Fruit fly (Drosophila melanogaster) whole organism, embryonic: ENCODE measurements around the gene CG32845.

ENCODE experiments used
- Antp ChIP-seq: fragments of 200-800 bp; sonication (Bioruptor generic); optimal IDR thresholded peaks from 3 replicates; lab custom pipeline; 2016; ENCODE audit warnings: missing biosample characterization, missing genetic modification characterization
- B-H2 ChIP-seq: fragments of 200-800 bp; sonication (Bioruptor generic); optimal IDR thresholded peaks from 2 replicates; lab custom pipeline; 2018; ENCODE audit warnings: missing biosample characterization, mild to moderate bottlenecking, missing genetic modification characterization
- CG10565 ChIP-seq: fragments of 200-800 bp; sonication (Bioruptor generic); optimal IDR thresholded peaks from 3 replicates; lab custom pipeline; 2016; ENCODE audit warnings: missing biosample characterization, mild to moderate bottlenecking, missing genetic modification characterization
- CG12299 ChIP-seq: fragments of 200-800 bp; sonication (Bioruptor generic); optimal IDR thresholded peaks from 2 replicates; lab custom pipeline; 2018; ENCODE audit warnings: missing biosample characterization, mild to moderate bottlenecking, missing genetic modification characterization
- CG12391 ChIP-seq: fragments of 200-800 bp; sonication (Bioruptor generic); optimal IDR thresholded peaks from 3 replicates; lab custom pipeline; 2018; ENCODE audit warnings: missing biosample characterization, mild to moderate bottlenecking, missing genetic modification characterization, moderate library complexity
- CG12659 ChIP-seq: fragments of 200-800 bp; sonication (Bioruptor generic); optimal IDR thresholded peaks from 3 replicates; lab custom pipeline; 2017; ENCODE audit warnings: mild to moderate bottlenecking, missing biosample characterization, missing genetic modification reagents, missing genetic modification characterization
- CG12744 ChIP-seq: fragments of 200-800 bp; sonication (Bioruptor generic); optimal IDR thresholded peaks from 2 replicates; lab custom pipeline; 2016; ENCODE audit warnings: missing biosample characterization, missing genetic modification characterization
- CG13775 ChIP-seq: fragments of 200-800 bp; sonication (Bioruptor generic); optimal IDR thresholded peaks from 3 replicates; lab custom pipeline; 2017; ENCODE audit warnings: missing biosample characterization, mild to moderate bottlenecking, missing genetic modification characterization
- CG14860 ChIP-seq: fragments of 200-800 bp; sonication (Bioruptor generic); IDR thresholded peaks from 3 replicates; pipeline ENCODE4 v1.3.6; 2022; ENCODE audit warnings: missing biosample characterization, missing genetic modification characterization; ENCODE audit not compliant: partially characterized antibody
- CG14965 ChIP-seq: fragments of 200-800 bp; sonication (Bioruptor generic); optimal IDR thresholded peaks from 2 replicates; lab custom pipeline; 2016; ENCODE audit warnings: missing biosample characterization, missing genetic modification characterization, borderline replicate concordance
- CG1602 ChIP-seq: fragments of 200-800 bp; sonication (Bioruptor generic); optimal IDR thresholded peaks from 3 replicates; lab custom pipeline; 2016; ENCODE audit warnings: missing biosample characterization, missing genetic modification characterization
- CG18011 ChIP-seq: fragments of 200-800 bp; sonication (Bioruptor generic); optimal IDR thresholded peaks from 2 replicates; lab custom pipeline; 2017; ENCODE audit warnings: missing biosample characterization, missing genetic modification characterization, mild to moderate bottlenecking, moderate library complexity, missing genotype
- CG18619 ChIP-seq: fragments of 200-800 bp; sonication (Bioruptor generic); optimal IDR thresholded peaks from 3 replicates; lab custom pipeline; 2017; ENCODE audit warnings: missing biosample characterization, mild to moderate bottlenecking, missing genetic modification characterization
- CG2712 ChIP-seq: fragments of 200-800 bp; optimal IDR thresholded peaks from 3 replicates; lab custom pipeline; 2019; ENCODE audit warnings: missing biosample characterization, mild to moderate bottlenecking, missing genetic modification characterization, moderate library complexity
- CG32767 ChIP-seq: fragments of 200-800 bp; sonication (Bioruptor generic); IDR thresholded peaks from 2 replicates; pipeline ENCODE4 v1.3.6; 2022; ENCODE audit warnings: missing biosample characterization, missing genetic modification characterization
- CG5245 ChIP-seq: fragments of 200-800 bp; sonication (Bioruptor generic); optimal IDR thresholded peaks from 3 replicates; lab custom pipeline; 2016; ENCODE audit warnings: missing biosample characterization, missing genetic modification characterization
- CG6175 ChIP-seq: fragments of 200-800 bp; sonication (Bioruptor generic); IDR thresholded peaks from 3 replicates; pipeline ENCODE4 v1.3.6; 2022; ENCODE audit warnings: missing biosample characterization, missing genetic modification characterization
- CG6765 ChIP-seq: fragments of 200-800 bp; sonication (Bioruptor generic); optimal IDR thresholded peaks from 3 replicates; lab custom pipeline; 2017; ENCODE audit warnings: missing biosample characterization, mild to moderate bottlenecking, missing genetic modification characterization
- CG7372 ChIP-seq: fragments of 200-800 bp; sonication (Bioruptor generic); IDR thresholded peaks from 2 replicates; pipeline ENCODE4 v1.3.6; 2022; ENCODE audit warnings: missing biosample characterization, missing genetic modification characterization
- CG7786 ChIP-seq: fragments of 200-800 bp; sonication (Bioruptor generic); optimal IDR thresholded peaks from 2 replicates; lab custom pipeline; 2016; ENCODE audit warnings: missing biosample characterization, missing genetic modification characterization
- CG8478 ChIP-seq: fragments of >200 bp; optimal IDR thresholded peaks from 2 replicates; lab custom pipeline; 2018
- CG8924 ChIP-seq: fragments of 200-800 bp; optimal IDR thresholded peaks from 3 replicates; lab custom pipeline; 2019; ENCODE audit warnings: missing biosample characterization, mild to moderate bottlenecking, missing genetic modification characterization, moderate library complexity
- CG8944 ChIP-seq: fragments of 200-800 bp; sonication (Bioruptor generic); optimal IDR thresholded peaks from 3 replicates; lab custom pipeline; 2016; ENCODE audit warnings: missing biosample characterization, missing genetic modification characterization
- Dfd ChIP-seq, 2 experiments: fragments of >200 bp; optimal IDR thresholded peaks; 2 replicates each; lab custom pipeline; 2017; ENCODE audit warnings: missing biosample characterization in 2 of 2, missing genetic modification characterization in 2 of 2
- Drgx ChIP-seq: fragments of 200-800 bp; sonication (Bioruptor generic); IDR thresholded peaks from 2 replicates; pipeline ENCODE4 v1.3.6; 2022; ENCODE audit warnings: missing biosample characterization, missing genetic modification characterization
- Eip74EF ChIP-seq, 2 experiments: fragments of 200-800 bp in 1 of 2; fragments of >200 bp in 1 of 2; sonication (Bioruptor generic) in 1 of 2; optimal IDR thresholded peaks; 2 replicates each; lab custom pipeline; 2017 to 2019; ENCODE audit warnings: missing biosample characterization in 2 of 2, missing genetic modification characterization in 2 of 2, mild to moderate bottlenecking in 1 of 2, moderate library complexity in 1 of 2
- Fer2 ChIP-seq: fragments of 200-800 bp; sonication (Bioruptor generic); optimal IDR thresholded peaks from 2 replicates; lab custom pipeline; 2018; ENCODE audit warnings: missing biosample characterization, mild to moderate bottlenecking, missing genetic modification characterization, moderate library complexity
- Gsc ChIP-seq: fragments of 200-800 bp; sonication (Bioruptor generic); IDR thresholded peaks from 2 replicates; pipeline ENCODE4 v1.3.6; 2022; ENCODE audit warnings: missing biosample characterization, missing genetic modification characterization
- HmgD ChIP-seq: fragments of 200-800 bp; sonication (Bioruptor generic); optimal IDR thresholded peaks from 3 replicates; lab custom pipeline; 2016; ENCODE audit warnings: missing biosample characterization, missing genetic modification characterization
- Lhr ChIP-seq: fragments of 200-800 bp; sonication (Bioruptor generic); optimal IDR thresholded peaks from 3 replicates; lab custom pipeline; 2017; ENCODE audit warnings: mild to moderate bottlenecking, missing biosample characterization, missing genetic modification reagents, missing genetic modification characterization
- MTF-1 ChIP-seq: fragments of 200-800 bp; sonication (Bioruptor generic); optimal IDR thresholded peaks from 2 replicates; lab custom pipeline; 2018; ENCODE audit warnings: missing biosample characterization, mild to moderate bottlenecking, missing genetic modification characterization, borderline replicate concordance
- Mes4 ChIP-seq: fragments of 200-800 bp; sonication (Bioruptor generic); optimal IDR thresholded peaks from 2 replicates; lab custom pipeline; 2016; ENCODE audit warnings: missing biosample characterization, missing genetic modification characterization
- Ravus ChIP-seq: fragments of 200-800 bp; sonication (Bioruptor generic); IDR thresholded peaks from 2 replicates; pipeline ENCODE4 v1.3.6; 2022; ENCODE audit warnings: missing biosample characterization, missing genetic modification characterization
- Six4 ChIP-seq: fragments of 200-800 bp; sonication (Bioruptor generic); optimal IDR thresholded peaks from 2 replicates; lab custom pipeline; 2016; ENCODE audit warnings: missing biosample characterization, missing genetic modification characterization
- ap ChIP-seq: fragments of 200-800 bp; sonication (Bioruptor generic); IDR thresholded peaks from 2 replicates; pipeline ENCODE4 v1.3.6; 2022; ENCODE audit warnings: missing biosample characterization, missing genetic modification characterization
- ash1 ChIP-seq: fragments of 200-800 bp; sonication (Bioruptor generic); optimal IDR thresholded peaks from 2 replicates; lab custom pipeline; 2018; ENCODE audit warnings: missing biosample characterization, mild to moderate bottlenecking, missing genetic modification characterization
- bigmax ChIP-seq: fragments of 200-800 bp; sonication (Bioruptor generic); optimal IDR thresholded peaks from 2 replicates; lab custom pipeline; 2018; ENCODE audit warnings: missing biosample characterization, mild to moderate bottlenecking, missing genetic modification characterization
- ind ChIP-seq: fragments of 200-800 bp; sonication (Bioruptor generic); optimal IDR thresholded peaks from 3 replicates; lab custom pipeline; 2016; ENCODE audit warnings: missing biosample characterization, missing genetic modification characterization
- jigr1 ChIP-seq: fragments of 200-800 bp; sonication (Bioruptor generic); IDR thresholded peaks from 3 replicates; pipeline ENCODE4 v1.3.6; 2022; ENCODE audit warnings: missing biosample characterization, missing genetic modification characterization
- knrl ChIP-seq: fragments of 200-800 bp; sonication (Bioruptor generic); IDR thresholded peaks from 3 replicates; pipeline ENCODE4 v1.3.6; 2022; ENCODE audit warnings: missing biosample characterization, missing genetic modification characterization; ENCODE audit not compliant: partially characterized antibody
- mld ChIP-seq: fragments of 200-800 bp; sonication (Bioruptor generic); IDR thresholded peaks from 3 replicates; pipeline ENCODE4 v1.3.6; 2022; ENCODE audit warnings: missing biosample characterization, missing genetic modification characterization; ENCODE audit not compliant: partially characterized antibody
- org-1 ChIP-seq: fragments of 200-800 bp; sonication (Bioruptor generic); optimal IDR thresholded peaks from 2 replicates; lab custom pipeline; 2017; ENCODE audit warnings: missing biosample characterization, missing genetic modification characterization
- pnt ChIP-seq: fragments of 200-800 bp; sonication (Bioruptor generic); optimal IDR thresholded peaks from 3 replicates; lab custom pipeline; 2016; ENCODE audit warnings: missing biosample characterization, missing genetic modification characterization
- sens ChIP-seq: fragments of 200-800 bp; sonication (Bioruptor generic); peaks from one replicate; lab custom pipeline; 2016; ENCODE audit warnings: missing biosample characterization, missing genetic modification characterization
- trem ChIP-seq: fragments of 200-800 bp; optimal IDR thresholded peaks from 3 replicates; lab custom pipeline; 2019; ENCODE audit warnings: missing biosample characterization, mild to moderate bottlenecking, missing genetic modification characterization, moderate library complexity
- twi ChIP-seq: fragments of 200-800 bp; optimal IDR thresholded peaks from 2 replicates; lab custom pipeline; 2019; ENCODE audit warnings: missing biosample characterization, mild to moderate bottlenecking, missing genetic modification characterization, moderate library complexity
- wor ChIP-seq: fragments of 200-800 bp; sonication (Bioruptor generic); IDR thresholded peaks from 2 replicates; pipeline ENCODE4 v1.3.6; 2022; ENCODE audit warnings: missing biosample characterization, missing genetic modification characterization
- yki ChIP-seq: fragments of >200 bp; optimal IDR thresholded peaks from 3 replicates; lab custom pipeline; 2018
- zen2 ChIP-seq: fragments of 200-800 bp; sonication (Bioruptor generic); IDR thresholded peaks from 3 replicates; pipeline ENCODE4 v1.3.6; 2022; ENCODE audit warnings: missing biosample characterization, missing genetic modification characterization; ENCODE audit not compliant: partially characterized antibody

The CG32845 gene

dm6 chr3L:257618-258475 is 15.3 kb downstream of the CG32845 start, which contains the start of the genes DIP2 and wac (continued):
- TF ChIP-seq CG1602 (peak; percentile 42), HmgD (GFP tag; lab: Kevin White, UChicago) (peak; percentile 78), mld (peak; percentile 63; the same call in 2 of the 3 replicates), B-H2 (peak; percentile 77), ash1 (peak; percentile 27), CG2712 (tag; lab: Kevin White, UChicago) (peak; percentile 74), ap (no peak), CG12391 (peak; percentile 81), bigmax (GFP tag; lab: Kevin White, UChicago) (peak; percentile 66), Fer2 (tag; lab: Kevin White, UChicago) (peak; percentile 57), CG8478 (lab: Kevin White, UChicago) (no peak), CG10565 (GFP tag; lab: Kevin White, UChicago) (no peak), zen2 (GFP tag; lab: Robert Waterston, UW) (peak; percentile 86), twi (no peak), ind (GFP tag; lab: Kevin White, UChicago) (peak; percentile 83), Lhr (GFP tag; lab: Kevin White, UChicago) (peak; percentile 85), Mes4 (peak; percentile 78), Eip74EF (GFP tag; optimal IDR thresholded peaks at IDR 0.05; lab: Kevin White, UChicago) (no peak), yki (lab: Kevin White, UChicago) (no peak), Ravus (GFP tag; lab: Robert Waterston, UW) (no peak), CG7786 (peak; percentile 81), CG14965 (no peak), CG8944 (peak; percentile 84), wor (GFP tag; lab: Robert Waterston, UW) (no peak), trem (tag; lab: Kevin White, UChicago) (peak; percentile 100), CG18619 (GFP tag; lab: Kevin White, UChicago) (no peak), CG6765 (GFP tag; lab: Kevin White, UChicago) (peak; percentile 42), org-1 (GFP tag; lab: Kevin White, UChicago) (no peak), CG12744 (GFP tag; lab: Kevin White, UChicago) (peak; percentile 67), CG12659 (GFP tag; lab: Kevin White, UChicago) (peak; percentile 94), CG14860 (GFP tag; lab: Robert Waterston, UW) (peak; percentile 76), Dfd (GFP tag; optimal IDR thresholded peaks at IDR 0.05; lab: Kevin White, UChicago) (no peak), knrl (GFP tag; lab: Robert Waterston, UW) (peak; percentile 90), CG8924 (peak; percentile 74), CG13775 (GFP tag; lab: Kevin White, UChicago) (peak; percentile 72), CG32767 (GFP tag; lab: Robert Waterston, UW) (peak; percentile 14; the same call in 1 of the 2 replicates), CG18011 (GFP tag; lab: Kevin White, UChicago) (peak; percentile 71), CG5245 (peak; percentile 73), CG12299 (peak; percentile 3), pnt (GFP tag; lab: Kevin White, UChicago) (peak; percentile 75), Six4 (GFP tag; lab: Kevin White, UChicago) (peak; percentile 73), MTF-1 (peak; percentile 39), CG7372 (GFP tag; lab: Robert Waterston, UW) (peak; percentile 52), Antp (GFP tag; lab: Kevin White, UChicago) (peak; percentile 94), CG6175 (GFP tag; lab: Robert Waterston, UW) (peak; percentile 50; the same call in 2 of the 3 replicates), Gsc (no peak), jigr1 (GFP tag; lab: Robert Waterston, UW) (no peak), sens (GFP tag; lab: Kevin White, UChicago) (peak; percentile 95), Drgx (peak; percentile 40; the same call in 1 of the 2 replicates)
